Fruit fly (Drosophila melanogaster): ENCODE results near the gene Bhmt.

DNA sequence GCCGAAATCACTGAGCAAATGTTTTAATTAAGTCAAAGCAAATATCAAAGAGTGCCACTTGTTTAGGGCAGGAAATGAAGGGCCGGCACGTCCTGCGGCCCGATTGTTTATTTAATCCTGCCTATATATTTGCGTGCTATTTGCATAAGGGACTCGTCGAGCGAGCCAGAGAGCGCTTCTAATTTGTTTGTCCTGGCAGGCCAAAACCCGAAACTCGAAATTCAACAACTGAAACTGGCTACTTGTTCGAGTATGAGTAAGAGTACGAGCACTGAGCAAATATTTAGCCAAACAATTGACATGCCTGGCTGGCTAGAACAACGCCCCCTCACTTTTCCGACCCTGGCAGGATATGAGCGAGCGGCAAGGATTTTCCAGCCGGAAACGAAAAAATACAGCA lies 39.5 kb downstream of the Bhmt start:
- no peak for TF ChIP-seq CG6276 (GFP tag; optimal IDR thresholded peaks at IDR 0.05)
- TF ChIP-seq Blimp-1 (GFP tag; optimal IDR thresholded peaks at IDR 0.05): no peak
- no peak for TF ChIP-seq acj6 (GFP tag; optimal IDR thresholded peaks at IDR 0.05)
- TF ChIP-seq fkh (GFP tag; optimal IDR thresholded peaks at IDR 0.05): peak; percentile 32
- TF ChIP-seq svp (GFP tag): no peak
- TF ChIP-seq salr (GFP tag; optimal IDR thresholded peaks at IDR 0.05): no peak
- TF ChIP-seq CG3919 (GFP tag; optimal IDR thresholded peaks at IDR 0.05): no peak
